Worm (Caenorhabditis elegans): ENCODE measurements around the gene ZK1248.15.

The ZK1248.15 gene

ce11 chrII:5852007-5852406 is 13.7 kb upstream of the ZK1248.15 start, which contains the start of gene H41C03.2:
TSS of gene H41C03.2 (minus strand) at chrII:5852107.
- TF ChIP-seq egl-27 (tag; optimal IDR thresholded peaks at IDR 0.05) (no peak), fos-1 (tag; optimal IDR thresholded peaks at IDR 0.05) (no peak), fkh-2 (tag; optimal IDR thresholded peaks at IDR 0.05) (no peak)

ce11 chrII:5846181-5846580 is 7.8 kb upstream of the ZK1248.15 start:
- TF ChIP-seq elt-1 (tag; optimal IDR thresholded peaks at IDR 0.05) (no peak), lin-15B (tag; optimal IDR thresholded peaks at IDR 0.05) (no peak), zag-1 (tag; optimal IDR thresholded peaks at IDR 0.05) (no peak), elt-2 (tag; optimal IDR thresholded peaks at IDR 0.05) (peak; percentile 70), daf-12 (tag; optimal IDR thresholded peaks at IDR 0.05) (no peak), skn-1 (tag; optimal IDR thresholded peaks at IDR 0.05) (no peak), aly-2 (tag; optimal IDR thresholded peaks at IDR 0.05) (no peak), fkh-2 (tag; optimal IDR thresholded peaks at IDR 0.05) (no peak), nhr-67 (tag; optimal IDR thresholded peaks at IDR 0.05) (no peak), ceh-9 (tag; optimal IDR thresholded peaks at IDR 0.05) (no peak), ztf-11 (tag; optimal IDR thresholded peaks at IDR 0.05) (no peak), pha-4 (tag; optimal IDR thresholded peaks at IDR 0.05) (peak; percentile 68), snpc-4 (tag; optimal IDR thresholded peaks at IDR 0.05) (no peak), nhr-237 (tag; optimal IDR thresholded peaks at IDR 0.05) (no peak), nhr-28 (tag; optimal IDR thresholded peaks at IDR 0.05) (no peak), eor-1 (tag; optimal IDR thresholded peaks at IDR 0.05) (no peak), pqm-1 (tag; optimal IDR thresholded peaks at IDR 0.05) (peak; percentile 5)

DNA sequence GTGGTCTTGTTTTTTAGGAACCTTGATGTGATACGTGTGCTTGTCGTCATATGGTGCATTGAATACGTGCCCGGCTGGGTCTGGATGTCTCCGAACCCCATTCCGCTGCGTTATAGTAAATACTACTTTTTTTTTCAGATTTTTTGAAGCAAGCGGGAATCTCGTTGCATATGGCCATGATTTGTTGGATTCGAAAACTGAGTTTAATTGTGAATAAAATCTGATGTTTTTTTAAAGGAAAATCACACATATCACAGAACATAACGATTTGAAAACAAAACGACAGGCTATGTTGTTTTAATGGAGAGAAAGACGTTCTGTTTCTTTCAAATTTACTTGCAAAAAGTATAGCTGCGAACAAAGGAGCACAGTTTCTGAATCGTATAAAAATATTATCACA is 7.1 kb upstream of the ZK1248.15 start, which contains the start of the genes ZK1248.17 and H41C03.3:
Gene ZK1248.17 (minus strand): TSS at position 101 of the 400 bp plus-strand sequence.
Gene H41C03.3 (plus strand): TSS at position 337 of the 400 bp plus-strand sequence.
- TF ChIP-seq ceh-9 (tag; optimal IDR thresholded peaks at IDR 0.05), result no peak
- no peak for TF ChIP-seq daf-12 (tag; optimal IDR thresholded peaks at IDR 0.05)
- no peak for TF ChIP-seq snpc-4 (tag; optimal IDR thresholded peaks at IDR 0.05)
- TF ChIP-seq lin-39 (tag; optimal IDR thresholded peaks at IDR 0.05), result no peak
- TF ChIP-seq ceh-28 (tag; optimal IDR thresholded peaks at IDR 0.05), result no peak
- no peak for TF ChIP-seq pha-4 (tag; optimal IDR thresholded peaks at IDR 0.05)
- no peak for TF ChIP-seq unc-62 (GFP tag; optimal IDR thresholded peaks at IDR 0.05)
- no peak for TF ChIP-seq ztf-4 (tag; optimal IDR thresholded peaks at IDR 0.05)
- no peak for TF ChIP-seq unc-39 (tag; optimal IDR thresholded peaks at IDR 0.05)
- TF ChIP-seq nhr-43 (tag; optimal IDR thresholded peaks at IDR 0.05; ENCODE audit: poor library complexity, severe bottlenecking), result no peak
- no peak for TF ChIP-seq pqm-1 (tag; optimal IDR thresholded peaks at IDR 0.05)
- no peak for TF ChIP-seq ama-1 (optimal IDR thresholded peaks at IDR 0.05)
- no peak for TF ChIP-seq nhr-77 (tag; optimal IDR thresholded peaks at IDR 0.05)
- TF ChIP-seq nhr-11 (tag; optimal IDR thresholded peaks at IDR 0.05), result no peak
- no peak for TF ChIP-seq fkh-10 (GFP tag; optimal IDR thresholded peaks at IDR 0.05)
- TF ChIP-seq nhr-23 (tag; optimal IDR thresholded peaks at IDR 0.05), result no peak
- no peak for TF ChIP-seq nhr-76 (tag; optimal IDR thresholded peaks at IDR 0.05)
- no peak for TF ChIP-seq egl-5 (tag; optimal IDR thresholded peaks at IDR 0.05)
- TF ChIP-seq fos-1 (tag; optimal IDR thresholded peaks at IDR 0.05), result no peak
- no peak for TF ChIP-seq nhr-25 (tag; optimal IDR thresholded peaks at IDR 0.05)

- TF ChIP-seq nhr-77 (tag; optimal IDR thresholded peaks at IDR 0.05), result peak; percentile 96
- peak; percentile 99 for TF ChIP-seq lsy-12 (tag; optimal IDR thresholded peaks at IDR 0.05)
- peak; percentile 96 for TF ChIP-seq aly-2 (tag; optimal IDR thresholded peaks at IDR 0.05)
- TF ChIP-seq nhr-11 (tag; optimal IDR thresholded peaks at IDR 0.05), result peak; percentile 94
- no peak for TF ChIP-seq mml-1 (tag; optimal IDR thresholded peaks at IDR 0.05)
- peak; percentile 87 for TF ChIP-seq fos-1 (tag; optimal IDR thresholded peaks at IDR 0.05)
- peak; percentile 73 for TF ChIP-seq ZK546.5 (tag; optimal IDR thresholded peaks at IDR 0.05)
- TF ChIP-seq ceh-28 (tag; optimal IDR thresholded peaks at IDR 0.05), result peak; percentile 97
- peak; percentile 62 for TF ChIP-seq ceh-16 (tag; optimal IDR thresholded peaks at IDR 0.05)
- no peak for TF ChIP-seq nhr-67 (tag; optimal IDR thresholded peaks at IDR 0.05)
- no peak for TF ChIP-seq nhr-237 (tag; optimal IDR thresholded peaks at IDR 0.05)
- TF ChIP-seq ceh-9 (tag; optimal IDR thresholded peaks at IDR 0.05), result peak; percentile 37
- peak; percentile 99 for TF ChIP-seq nhr-23 (tag; optimal IDR thresholded peaks at IDR 0.05)
- peak; percentile 96 for TF ChIP-seq R02D3.7 (tag; optimal IDR thresholded peaks at IDR 0.05)
- peak; percentile 79 for TF ChIP-seq ztf-4 (tag; optimal IDR thresholded peaks at IDR 0.05)
- TF ChIP-seq unc-39 (tag; optimal IDR thresholded peaks at IDR 0.05), result peak; percentile 73
- TF ChIP-seq sea-2 (GFP tag; optimal IDR thresholded peaks at IDR 0.05), result peak; percentile 52
- peak; percentile 74 for TF ChIP-seq unc-62 (GFP tag; optimal IDR thresholded peaks at IDR 0.05)
- peak; percentile 99 for TF ChIP-seq nfya-1 (tag; optimal IDR thresholded peaks at IDR 0.05; ENCODE audit: insufficient read depth)
- TF ChIP-seq nhr-25 (tag; optimal IDR thresholded peaks at IDR 0.05), result peak; percentile 99
- peak; percentile 82 for TF ChIP-seq lin-15B (tag; optimal IDR thresholded peaks at IDR 0.05)
- peak; percentile 99 for TF ChIP-seq pha-4 (tag; optimal IDR thresholded peaks at IDR 0.05)
- TF ChIP-seq snpc-4 (tag; optimal IDR thresholded peaks at IDR 0.05), result peak; percentile 100
- peak; percentile 92 for TF ChIP-seq egl-27 (tag; optimal IDR thresholded peaks at IDR 0.05)
- TF ChIP-seq eor-1 (tag; optimal IDR thresholded peaks at IDR 0.05), result peak in 1 of 2 experiments; percentile 84
- peak; percentile 75 for TF ChIP-seq mdl-1 (tag; optimal IDR thresholded peaks at IDR 0.05)
- TF ChIP-seq elt-2 (tag; optimal IDR thresholded peaks at IDR 0.05), result peak; percentile 99
- TF ChIP-seq nhr-28 (tag; optimal IDR thresholded peaks at IDR 0.05), result peak; percentile 90
- peak; percentile 85 for TF ChIP-seq elt-1 (tag; optimal IDR thresholded peaks at IDR 0.05)
- TF ChIP-seq hmg-11 (tag; optimal IDR thresholded peaks at IDR 0.05), result peak; percentile 99
- peak in 2 of 3 experiments; percentile 91 to 97 for TF ChIP-seq elt-3 (tag; optimal IDR thresholded peaks at IDR 0.05)
- TF ChIP-seq pqm-1 (tag; optimal IDR thresholded peaks at IDR 0.05), result peak; percentile 94
- TF ChIP-seq nhr-76 (tag; optimal IDR thresholded peaks at IDR 0.05), result peak; percentile 80
- TF ChIP-seq ceh-82 (tag; optimal IDR thresholded peaks at IDR 0.05), result peak; percentile 96
Observed at ce11 chrII:5844694-5845129, 6.4 kb upstream of the ZK1248.15 start.
